Fruit fly (Drosophila melanogaster) whole organism, embryonic: Measurements from ENCODE around the gene CG8042.

Experiments used
- BtbVII ChIP-seq: fragments of 200-800 bp; sonication (Bioruptor generic); optimal IDR thresholded peaks from 3 replicates; lab custom pipeline; 2017; ENCODE audit warnings: missing biosample characterization, mild to moderate bottlenecking, missing genetic modification characterization
- CG30020 ChIP-seq: fragments of 200-800 bp; optimal IDR thresholded peaks from 2 replicates; lab custom pipeline; 2019; ENCODE audit warnings: missing biosample characterization, mild to moderate bottlenecking, missing genetic modification characterization, moderate library complexity
- CG4360 ChIP-seq: fragments of 200-800 bp; sonication (Bioruptor generic); IDR thresholded peaks from 2 replicates; pipeline ENCODE4 v1.3.6; 2022; ENCODE audit warnings: missing biosample characterization, missing genetic modification characterization
- Med ChIP-seq: fragments of 200-800 bp; sonication (Bioruptor generic); peaks from one replicate; lab custom pipeline; 2016; ENCODE audit warnings: missing biosample characterization, missing genetic modification characterization, mild to moderate bottlenecking, inconsistent platforms, moderate library complexity
- jumu ChIP-seq: fragments of 200-800 bp; sonication (Bioruptor generic); optimal IDR thresholded peaks from 3 replicates; lab custom pipeline; 2016; ENCODE audit warnings: missing biosample characterization, missing genetic modification characterization
- sens ChIP-seq: fragments of 200-800 bp; sonication (Bioruptor generic); peaks from one replicate; lab custom pipeline; 2016; ENCODE audit warnings: missing biosample characterization, missing genetic modification characterization

DNA sequence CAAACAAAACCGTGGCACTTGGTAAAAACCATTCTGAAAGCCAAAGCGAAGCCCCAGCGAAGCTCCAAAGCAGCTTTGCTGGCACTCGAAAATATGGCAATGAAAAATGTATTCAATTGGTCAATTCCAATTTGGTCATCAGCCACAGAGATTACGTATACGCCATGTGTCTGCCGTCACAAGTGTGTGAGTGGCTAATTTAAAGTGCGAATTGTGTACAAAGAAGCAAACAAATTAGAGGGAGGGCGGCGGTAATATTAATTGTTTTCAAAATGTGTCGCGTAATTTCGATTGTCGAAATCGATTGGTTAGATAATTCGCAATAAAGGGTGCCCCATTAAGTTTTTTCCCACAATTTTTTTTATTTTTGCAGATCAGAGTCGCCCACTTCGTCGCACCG lies 25.0 kb downstream of the CG8042 start:
- TF ChIP-seq BtbVII (GFP tag; lab: Kevin White, UChicago) (no peak), CG4360 (GFP tag; lab: Robert Waterston, UW) (no peak), jumu (GFP tag; lab: Kevin White, UChicago) (no peak), sens (GFP tag; lab: Kevin White, UChicago) (no peak), Med (GFP tag; lab: Kevin White, UChicago) (peak; percentile 17), CG30020 (tag; lab: Kevin White, UChicago) (no peak)
